Worm (Caenorhabditis elegans): ENCODE measurements around the gene chdh-1.

chdh-1 gene

DNA sequence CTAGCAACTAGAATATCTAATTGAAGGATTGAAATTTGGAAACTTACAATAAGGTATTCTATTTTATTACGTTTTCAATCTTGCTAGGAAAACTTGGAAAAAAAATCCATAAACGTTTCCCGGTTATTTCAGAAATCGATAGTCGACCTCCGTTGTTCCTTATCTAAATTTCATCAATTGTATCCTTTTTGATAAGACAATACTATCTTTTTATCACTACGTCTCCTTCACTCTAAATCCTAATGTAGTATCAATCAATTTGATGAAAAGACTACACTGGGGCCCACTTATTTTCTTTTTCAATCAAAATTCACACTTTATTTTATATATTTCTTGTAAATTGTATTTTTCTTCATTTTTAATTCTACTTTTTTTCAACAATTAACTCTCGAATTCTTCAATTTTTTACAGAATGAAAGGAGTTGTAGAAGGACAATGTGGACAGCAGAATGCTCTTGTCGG, 5.7 kb upstream of the chdh-1 start, which contains the start of gene prx-5:
TSS of gene prx-5 (plus strand) at position 412 of the 462 bp plus-strand sequence.
- no peak for TF ChIP-seq ces-1 (GFP tag; optimal IDR thresholded peaks at IDR 0.05)
- peak; percentile 77 for TF ChIP-seq nhr-28 (tag; optimal IDR thresholded peaks at IDR 0.05)
- no peak for TF ChIP-seq fos-1 (tag; optimal IDR thresholded peaks at IDR 0.05)
- TF ChIP-seq T20F7.1 (GFP tag; optimal IDR thresholded peaks at IDR 0.05) = peak; percentile 10
- TF ChIP-seq tag-97 (GFP tag; IDR thresholded peaks at IDR 0.05) = no peak
- TF ChIP-seq pqm-1 (tag; optimal IDR thresholded peaks at IDR 0.05) = peak; percentile 35
- TF ChIP-seq tra-1 (GFP tag; IDR thresholded peaks at IDR 0.05) = no peak
- peak; percentile 32 for TF ChIP-seq dve-1 (tag; optimal IDR thresholded peaks at IDR 0.05; ENCODE audit: insufficient read depth)
- TF ChIP-seq F37D6.2 (tag; optimal IDR thresholded peaks at IDR 0.05) = no peak
- TF ChIP-seq dmd-6 (GFP tag; IDR thresholded peaks at IDR 0.05) = peak; percentile 29; the same call in 1 of the 2 replicates

DNA sequence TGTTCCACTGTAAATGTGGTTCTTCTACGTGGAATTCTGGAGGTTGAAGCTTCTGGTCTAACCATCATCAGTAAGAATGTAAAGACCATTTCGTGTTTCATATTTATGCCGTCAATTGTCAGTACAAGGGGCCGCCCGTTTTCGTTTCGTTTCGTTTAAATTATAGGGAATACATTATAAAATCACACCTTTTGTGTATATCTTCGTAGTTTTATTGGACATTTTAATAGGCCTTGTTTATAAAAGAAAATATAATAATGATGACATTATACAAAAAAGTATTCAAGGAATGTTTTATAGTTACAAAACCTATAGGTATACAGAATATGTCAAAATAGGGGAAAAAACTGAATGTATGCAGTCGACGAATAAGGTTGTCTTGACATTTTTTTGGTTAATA, 5.0 kb upstream of the chdh-1 start, which contains the start of gene ceh-7:
TSS of gene ceh-7 (minus strand) at position 101 of the 400 bp plus-strand sequence.
- TF ChIP-seq unc-130 (GFP tag; optimal IDR thresholded peaks at IDR 0.05) (no peak), ceh-28 (tag; optimal IDR thresholded peaks at IDR 0.05) (no peak), lin-29 (GFP tag; IDR thresholded peaks at IDR 0.05) (no peak), R02D3.7 (tag; optimal IDR thresholded peaks at IDR 0.05) (no peak), pqm-1 (tag; optimal IDR thresholded peaks at IDR 0.05) (no peak), F37D6.2 (tag; optimal IDR thresholded peaks at IDR 0.05) (no peak), lim-7 (GFP tag; IDR thresholded peaks at IDR 0.05) (no peak), saeg-2 (GFP tag; IDR thresholded peaks at IDR 0.05) (no peak), ceh-82 (tag; optimal IDR thresholded peaks at IDR 0.05) (no peak), mep-1 (tag; optimal IDR thresholded peaks at IDR 0.05) (no peak), ama-1 (optimal IDR thresholded peaks at IDR 0.05) (no peak), aly-2 (tag; optimal IDR thresholded peaks at IDR 0.05) (no peak), hmg-1.1 (GFP tag; IDR thresholded peaks at IDR 0.05) (no peak), mdl-1 (tag; optimal IDR thresholded peaks at IDR 0.05) (no peak), Y105C5A.15 (GFP tag; IDR thresholded peaks at IDR 0.05) (no peak), skn-1 (tag; optimal IDR thresholded peaks at IDR 0.05) (no peak), sdz-12 (GFP tag; optimal IDR thresholded peaks at IDR 0.05) (no peak), ZK337.2 (GFP tag; IDR thresholded peaks at IDR 0.05) (no peak), ctbp-1 (GFP tag; IDR thresholded peaks at IDR 0.05) (no peak)

DNA sequence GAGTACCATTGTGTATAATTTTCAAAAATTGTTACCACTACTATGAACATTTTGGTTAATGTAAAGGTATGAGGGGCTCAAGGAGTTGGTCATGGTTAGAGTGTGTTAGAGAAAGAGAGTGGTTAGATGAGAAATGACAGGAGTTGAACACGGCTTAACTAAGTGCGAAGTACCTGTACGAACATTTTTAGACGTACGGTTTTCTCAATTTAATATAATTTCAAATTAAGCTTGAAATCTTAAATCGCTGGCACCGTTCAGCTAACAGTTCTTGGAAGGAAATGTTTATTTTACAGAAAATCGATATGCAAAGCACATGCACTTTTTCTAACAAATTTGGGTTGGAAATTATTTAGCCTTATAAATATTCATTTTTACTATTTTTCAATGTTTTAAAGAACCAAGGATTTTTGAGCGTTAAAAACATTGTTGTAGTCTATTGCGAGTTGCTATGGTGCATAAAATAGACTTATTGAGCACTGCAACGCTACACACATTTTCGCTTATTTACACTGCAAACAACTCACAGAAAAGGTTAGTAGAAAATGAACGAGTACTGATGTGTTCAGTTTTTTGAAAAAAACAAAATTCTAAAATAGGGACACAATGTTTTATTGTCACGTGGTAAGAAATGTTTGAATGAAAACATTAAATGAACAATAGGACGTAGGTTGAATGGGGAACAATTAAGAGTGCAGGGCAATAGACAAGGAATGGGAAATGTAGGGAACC, 3.1 kb upstream of the chdh-1 start, which contains the start of gene sphk-1:
TSS of gene sphk-1 (minus strand) at position 51 of the 732 bp plus-strand sequence.
- TF ChIP-seq aha-1 (tag) = no peak
- TF ChIP-seq nhr-76 (tag; optimal IDR thresholded peaks at IDR 0.05) = no peak
- TF ChIP-seq Y105C5A.15 (GFP tag; IDR thresholded peaks at IDR 0.05) = no peak
- no peak for TF ChIP-seq spr-1 (tag; optimal IDR thresholded peaks at IDR 0.05)
- TF ChIP-seq saeg-2 (GFP tag; IDR thresholded peaks at IDR 0.05) = no peak
- no peak for TF ChIP-seq mes-2 (tag; optimal IDR thresholded peaks at IDR 0.05; ENCODE audit: poor library complexity, severe bottlenecking)
- TF ChIP-seq T26A8.4 (GFP tag; IDR thresholded peaks at IDR 0.05) = no peak
- no peak for TF ChIP-seq set-16 (GFP tag; IDR thresholded peaks at IDR 0.05)
- no peak for TF ChIP-seq snpc-4 (tag; optimal IDR thresholded peaks at IDR 0.05)
- no peak for TF ChIP-seq ceh-32 (tag; optimal IDR thresholded peaks at IDR 0.05; ENCODE audit: poor library complexity)
- TF ChIP-seq lin-15B (tag; optimal IDR thresholded peaks at IDR 0.05) = no peak
- no peak for TF ChIP-seq D1046.2 (GFP tag; IDR thresholded peaks at IDR 0.05)
- TF ChIP-seq rbr-2 (tag; optimal IDR thresholded peaks at IDR 0.05) = no peak

Data from whole organism, L4 larva.